Worm (Caenorhabditis elegans): ENCODE results near the gene spi-1.

- TF ChIP-seq elt-2 (tag; optimal IDR thresholded peaks at IDR 0.05) (peak; percentile 94), nhr-28 (tag; optimal IDR thresholded peaks at IDR 0.05) (no peak), ztf-4 (tag; optimal IDR thresholded peaks at IDR 0.05) (peak; percentile 35), skn-1 (tag; optimal IDR thresholded peaks at IDR 0.05) (peak; percentile 71), egl-5 (tag; optimal IDR thresholded peaks at IDR 0.05) (peak; percentile 51), mml-1 (tag; optimal IDR thresholded peaks at IDR 0.05) (peak; percentile 75), nfya-1 (tag; optimal IDR thresholded peaks at IDR 0.05; ENCODE audit: insufficient read depth) (peak; percentile 87), ceh-28 (tag; optimal IDR thresholded peaks at IDR 0.05) (peak; percentile 60), zag-1 (tag; optimal IDR thresholded peaks at IDR 0.05) (no peak), snpc-4 (tag; optimal IDR thresholded peaks at IDR 0.05) (peak; percentile 35), ama-1 (optimal IDR thresholded peaks at IDR 0.05) (no peak), nhr-11 (tag; optimal IDR thresholded peaks at IDR 0.05) (peak; percentile 80), sea-2 (GFP tag; optimal IDR thresholded peaks at IDR 0.05) (no peak)
Observed at ce11 chrII:7529078-7529683, 33.1 kb downstream of the spi-1 start, which contains the start of gene ZK1290.5.
